Worm (Caenorhabditis elegans): ENCODE measurements around the gene F40G9.12.

DNA sequence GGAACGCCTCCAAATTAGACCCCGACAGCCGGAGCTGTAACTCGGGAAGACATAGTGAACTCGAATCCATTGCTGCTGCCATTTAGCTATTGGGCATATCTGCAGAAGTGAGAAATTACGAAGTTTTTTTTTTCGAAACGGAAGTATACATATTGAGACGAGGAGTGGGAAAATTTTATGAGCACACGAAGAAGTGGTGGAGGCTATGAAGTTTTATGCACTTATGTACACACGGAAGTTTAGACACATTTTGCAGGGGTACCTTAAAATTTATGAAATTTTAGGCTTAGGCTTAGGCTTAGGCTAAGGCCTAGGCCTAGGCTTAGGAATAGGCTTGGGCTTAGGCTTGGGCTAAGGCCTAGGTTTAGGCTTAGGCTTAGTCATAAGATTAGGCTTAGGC is 35.4 kb downstream of the F40G9.12 start, which contains the start of gene W10C4.1:
- TF ChIP-seq hlh-15 (tag; optimal IDR thresholded peaks at IDR 0.05) (no peak), ama-1 (optimal IDR thresholded peaks at IDR 0.05) (no peak), ets-4 (tag; optimal IDR thresholded peaks at IDR 0.05) (no peak), sox-4 (tag; optimal IDR thresholded peaks at IDR 0.05) (no peak), hlh-13 (GFP tag; optimal IDR thresholded peaks at IDR 0.05) (no peak), dmd-4 (tag; optimal IDR thresholded peaks at IDR 0.05; ENCODE audit: borderline replicate concordance) (no peak), unc-55 (GFP tag; optimal IDR thresholded peaks at IDR 0.05) (no peak), hlh-8 (tag; optimal IDR thresholded peaks at IDR 0.05) (no peak), pag-3 (tag; optimal IDR thresholded peaks at IDR 0.05; ENCODE audit: borderline replicate concordance) (no peak), ceh-9 (tag; optimal IDR thresholded peaks at IDR 0.05) (no peak), pha-2 (tag; optimal IDR thresholded peaks at IDR 0.05) (no peak), pax-1 (tag; optimal IDR thresholded peaks at IDR 0.05) (no peak), ceh-2 (tag; optimal IDR thresholded peaks at IDR 0.05) (no peak)

Data from whole organism, late embryonic.